Worm (Caenorhabditis elegans) whole organism, midembryonic: ENCODE results near the gene srh-289.

Experiments
- T22C8.4 ChIP-seq: fragments of 200-800 bp; sonication (Bioruptor generic); IDR thresholded peaks from 2 replicates; pipeline ENCODE4 v1.3.6; 2022; ENCODE audit warnings: missing genetic modification characterization, missing compliant biosample characterization
- cog-1 ChIP-seq: sonication (generic microtip); optimal IDR thresholded peaks from 2 replicates; lab custom pipeline; 2016; ENCODE audit warnings: missing genetic modification characterization, missing compliant biosample characterization
- flt-1 ChIP-seq: fragments of 200-800 bp; sonication (Bioruptor generic); IDR thresholded peaks from 2 replicates; pipeline ENCODE4 v1.3.6; 2022; ENCODE audit warnings: missing genetic modification characterization, missing compliant biosample characterization
- klf-2 ChIP-seq: fragments of 200-800 bp; sonication (Bioruptor generic); conservative IDR thresholded peaks from 2 replicates; pipeline ENCODE4 v1.3.6; 2022; ENCODE audit warnings: missing genetic modification reagents, missing genetic modification characterization, missing compliant biosample characterization
- med-1 ChIP-seq: sonication (generic microtip); optimal IDR thresholded peaks from 2 replicates; lab custom pipeline; 2017; ENCODE audit warnings: missing genetic modification characterization, mild to moderate bottlenecking, missing compliant biosample characterization, antibody characterized with exemption, missing genetic modification reagents; ENCODE audit not compliant: insufficient read depth
- ref-1 ChIP-seq: fragments of 200-800 bp; sonication (Bioruptor generic); conservative IDR thresholded peaks from 2 replicates; pipeline ENCODE4 v1.3.6; 2022; ENCODE audit warnings: missing genetic modification reagents, missing genetic modification characterization, missing compliant biosample characterization
- tab-1 ChIP-seq: fragments of 200-800 bp; sonication (Bioruptor generic); IDR thresholded peaks from 2 replicates; pipeline ENCODE4 v1.3.6; 2022; ENCODE audit warnings: missing genetic modification characterization, missing compliant biosample characterization
- ztf-23 ChIP-seq: fragments of 200-800 bp; sonication (Bioruptor generic); IDR thresholded peaks from 2 replicates; pipeline ENCODE4 v1.3.6; 2022; ENCODE audit warnings: missing genetic modification reagents, missing genetic modification characterization, missing compliant biosample characterization
- ztf-29 ChIP-seq: fragments of 200-800 bp; sonication (Bioruptor generic); IDR thresholded peaks from 2 replicates; pipeline ENCODE4 v1.3.6; 2022; ENCODE audit warnings: missing genetic modification reagents, missing genetic modification characterization, missing compliant biosample characterization

Gene srh-289

ce11 chrV:17777127-17777526 is 16.8 kb downstream of the srh-289 start, which contains the start of gene ddo-1:
ddo-1 (minus strand) TSS chrV:17777227.
- TF ChIP-seq med-1 (GFP tag; lab: Kevin White, UChicago) (no peak), klf-2 (GFP tag; lab: Robert Waterston, UW) (no peak), tab-1 (no peak), ztf-29 (no peak), cog-1 (tag; lab: Kevin White, UChicago) (no peak)

ce11 chrV:17773108-17773507 is 20.8 kb downstream of the srh-289 start, which contains the start of gene sre-21:
sre-21 (minus strand) TSS chrV:17773208.
- TF ChIP-seq tab-1 (no peak), ztf-23 (GFP tag; lab: Robert Waterston, UW) (no peak), ztf-29 (no peak), ref-1 (GFP tag; lab: Robert Waterston, UW) (no peak), klf-2 (GFP tag; lab: Robert Waterston, UW) (no peak), flt-1 (GFP tag; lab: Robert Waterston, UW) (no peak), med-1 (GFP tag; lab: Kevin White, UChicago) (no peak), T22C8.4 (no peak), cog-1 (tag; lab: Kevin White, UChicago) (no peak)

ce11 chrV:17767768-17768167 is 26.1 kb downstream of the srh-289 start:
- no peak for TF ChIP-seq flt-1 (GFP tag; lab: Robert Waterston, UW)
- TF ChIP-seq tab-1, result no peak
- TF ChIP-seq klf-2 (GFP tag; lab: Robert Waterston, UW), result no peak
- TF ChIP-seq med-1 (GFP tag; lab: Kevin White, UChicago), result no peak
- TF ChIP-seq T22C8.4, result no peak
- TF ChIP-seq ref-1 (GFP tag; lab: Robert Waterston, UW), result no peak
- no peak for TF ChIP-seq cog-1 (tag; lab: Kevin White, UChicago)
- no peak for TF ChIP-seq ztf-29
- TF ChIP-seq ztf-23 (GFP tag; lab: Robert Waterston, UW), result no peak

- TF ChIP-seq flt-1 (GFP tag; lab: Robert Waterston, UW) (no peak), tab-1 (no peak), klf-2 (GFP tag; lab: Robert Waterston, UW) (no peak), cog-1 (tag; lab: Kevin White, UChicago) (no peak), ztf-29 (no peak)
These were observed 26.6 kb downstream of the srh-289 start, which contains the start of gene srh-284 for ce11 chrV:17767249-17767648. srh-284 (plus strand) TSS chrV:17767549.

- no peak for TF ChIP-seq tab-1
- TF ChIP-seq ztf-29, result no peak
- TF ChIP-seq T22C8.4, result no peak
- no peak for TF ChIP-seq flt-1 (GFP tag; lab: Robert Waterston, UW)
- TF ChIP-seq med-1 (GFP tag; lab: Kevin White, UChicago), result no peak
- no peak for TF ChIP-seq ref-1 (GFP tag; lab: Robert Waterston, UW)
These were observed 28.8 kb downstream of the srh-289 start, which contains the start of the genes C47A10.16 and srh-283 for ce11 chrV:17765077-17765476. C47A10.16 (minus strand) TSS chrV:17765177. srh-283 (plus strand) TSS chrV:17765348.

ce11 chrV:17755592-17755991 is 38.3 kb downstream of the srh-289 start, which contains the start of gene pgp-9:
pgp-9 (plus strand) TSS chrV:17755892.
- TF ChIP-seq cog-1 (tag; lab: Kevin White, UChicago) (no peak), T22C8.4 (no peak), flt-1 (GFP tag; lab: Robert Waterston, UW) (no peak), ref-1 (GFP tag; lab: Robert Waterston, UW) (no peak), ztf-23 (GFP tag; lab: Robert Waterston, UW) (no peak), med-1 (GFP tag; lab: Kevin White, UChicago) (no peak), ztf-29 (no peak), tab-1 (no peak), klf-2 (GFP tag; lab: Robert Waterston, UW) (no peak)

- TF ChIP-seq med-1 (GFP tag; lab: Kevin White, UChicago), result no peak
- no peak for TF ChIP-seq tab-1
These were observed 38.9 kb downstream of the srh-289 start for ce11 chrV:17754999-17755398.

- TF ChIP-seq ztf-23 (GFP tag; lab: Robert Waterston, UW) (no peak), ref-1 (GFP tag; lab: Robert Waterston, UW) (no peak), klf-2 (GFP tag; lab: Robert Waterston, UW) (no peak), T22C8.4 (no peak), med-1 (GFP tag; lab: Kevin White, UChicago) (no peak), tab-1 (no peak), ztf-29 (no peak), cog-1 (tag; lab: Kevin White, UChicago) (no peak)
These were observed 41.5 kb downstream of the srh-289 start for ce11 chrV:17752340-17752739.

- TF ChIP-seq T22C8.4, result no peak
- no peak for TF ChIP-seq klf-2 (GFP tag; lab: Robert Waterston, UW)
- TF ChIP-seq ref-1 (GFP tag; lab: Robert Waterston, UW), result no peak
- TF ChIP-seq ztf-23 (GFP tag; lab: Robert Waterston, UW), result no peak
- no peak for TF ChIP-seq ztf-29
- no peak for TF ChIP-seq med-1 (GFP tag; lab: Kevin White, UChicago)
- TF ChIP-seq tab-1, result no peak
- TF ChIP-seq flt-1 (GFP tag; lab: Robert Waterston, UW), result no peak
- no peak for TF ChIP-seq cog-1 (tag; lab: Kevin White, UChicago)
These were observed 44.7 kb downstream of the srh-289 start, which contains the start of gene R12G8.1 for ce11 chrV:17749181-17749580. R12G8.1 (minus strand) TSS chrV:17749243.

- TF ChIP-seq cog-1 (tag; lab: Kevin White, UChicago) (no peak), flt-1 (GFP tag; lab: Robert Waterston, UW) (no peak), tab-1 (no peak), med-1 (GFP tag; lab: Kevin White, UChicago) (no peak), ztf-29 (no peak), klf-2 (GFP tag; lab: Robert Waterston, UW) (no peak), ztf-23 (GFP tag; lab: Robert Waterston, UW) (no peak), ref-1 (GFP tag; lab: Robert Waterston, UW) (no peak), T22C8.4 (no peak)
These were observed 46.9 kb downstream of the srh-289 start, which contains the start of gene twk-36 for ce11 chrV:17746959-17747358. twk-36 (minus strand) TSS chrV:17747059.
